Worm (Caenorhabditis elegans) whole organism, L3 larva: ENCODE measurements around the gene zip-9.
A peak's percentile ranks its signal among the peaks of the same experiment; 100 is the strongest.

ENCODE experiments used
- R02D3.7 ChIP-seq: fragments of 150-350 bp; optimal IDR thresholded peaks from 2 replicates; lab custom pipeline; 2014; ENCODE audit warnings: missing biosample characterization, missing genetic modification characterization
- ZK546.5 ChIP-seq: sonication (generic microtip); optimal IDR thresholded peaks from 2 replicates; lab custom pipeline; 2017; ENCODE audit warnings: missing biosample characterization, missing genetic modification characterization
- aly-2 ChIP-seq: fragments of 150-350 bp; optimal IDR thresholded peaks from 2 replicates; lab custom pipeline; 2014; ENCODE audit warnings: missing biosample characterization, missing genetic modification characterization
- ama-1 ChIP-seq: fragments of 150-350 bp; optimal IDR thresholded peaks from 2 replicates; lab custom pipeline; 2018
- ceh-16 ChIP-seq: sonication (generic microtip); optimal IDR thresholded peaks from 2 replicates; lab custom pipeline; 2017; ENCODE audit warnings: missing biosample characterization, missing genetic modification characterization
- ceh-28 ChIP-seq: fragments of 150-350 bp; optimal IDR thresholded peaks from 2 replicates; lab custom pipeline; 2014; ENCODE audit warnings: missing biosample characterization, missing genetic modification reagents, missing genetic modification characterization
- ceh-82 ChIP-seq: fragments of 150-350 bp; optimal IDR thresholded peaks from 2 replicates; lab custom pipeline; 2014; ENCODE audit warnings: missing biosample characterization, missing genetic modification characterization
- ceh-9 ChIP-seq: sonication (generic microtip); optimal IDR thresholded peaks from 2 replicates; lab custom pipeline; 2018; ENCODE audit warnings: missing biosample characterization, missing genetic modification characterization
- daf-12 ChIP-seq: fragments of 150-350 bp; optimal IDR thresholded peaks from 2 replicates; lab custom pipeline; 2014; ENCODE audit warnings: missing biosample characterization, missing genetic modification reagents, missing genetic modification characterization
- egl-27 ChIP-seq: sonication (generic microtip); optimal IDR thresholded peaks from 4 replicates; lab custom pipeline; 2017; ENCODE audit warnings: missing biosample characterization, missing genetic modification reagents, missing genetic modification characterization
- egl-5 ChIP-seq: fragments of 150-350 bp; optimal IDR thresholded peaks from 2 replicates; lab custom pipeline; 2017; ENCODE audit warnings: missing biosample characterization, missing genetic modification reagents, missing genetic modification characterization, inconsistent platforms
- elt-1 ChIP-seq: fragments of 150-350 bp; optimal IDR thresholded peaks from 2 replicates; lab custom pipeline; 2014; ENCODE audit warnings: missing biosample characterization, missing genetic modification characterization
- elt-2 ChIP-seq: sonication (generic microtip); optimal IDR thresholded peaks from 2 replicates; lab custom pipeline; 2016; ENCODE audit warnings: missing genetic modification reagents, mild to moderate bottlenecking, missing genetic modification characterization, missing compliant biosample characterization
- elt-3 ChIP-seq, 3 experiments: fragments of 150-350 bp in 1 of 3; sonication (generic microtip) in 2 of 3; optimal IDR thresholded peaks; 2 replicates in 2 of 3; 4 replicates in 1 of 3; lab custom pipeline; 2014 to 2017; ENCODE audit warnings: missing biosample characterization in 3 of 3, missing genetic modification characterization in 3 of 3
- eor-1 ChIP-seq, 2 experiments: fragments of 150-350 bp; optimal IDR thresholded peaks; 2 replicates each; lab custom pipeline; 2014 to 2018; ENCODE audit warnings: missing biosample characterization in 2 of 2, missing genetic modification characterization in 2 of 2
- fkh-10 ChIP-seq: sonication (generic microtip); optimal IDR thresholded peaks from 2 replicates; lab custom pipeline; 2017; ENCODE audit warnings: missing biosample characterization, missing genetic modification reagents, missing genetic modification characterization
- fkh-2 ChIP-seq: fragments of 150-350 bp; optimal IDR thresholded peaks from 2 replicates; lab custom pipeline; 2014; ENCODE audit warnings: missing biosample characterization, missing genetic modification reagents, missing genetic modification characterization
- fos-1 ChIP-seq: fragments of 150-350 bp; optimal IDR thresholded peaks from 2 replicates; lab custom pipeline; 2014; ENCODE audit warnings: missing biosample characterization, missing genetic modification characterization
- hmg-11 ChIP-seq: sonication (generic microtip); optimal IDR thresholded peaks from 2 replicates; lab custom pipeline; 2016; ENCODE audit warnings: missing genetic modification characterization, missing compliant biosample characterization
- jun-1 ChIP-seq: fragments of 150-350 bp; optimal IDR thresholded peaks from 2 replicates; lab custom pipeline; 2014; ENCODE audit warnings: missing biosample characterization, missing genetic modification reagents, missing genetic modification characterization
- lin-15B ChIP-seq: fragments of 150-350 bp; optimal IDR thresholded peaks from 2 replicates; lab custom pipeline; 2014; ENCODE audit warnings: missing biosample characterization, missing genetic modification characterization
- lin-39 ChIP-seq: fragments of 150-350 bp; optimal IDR thresholded peaks from 2 replicates; lab custom pipeline; 2018; ENCODE audit warnings: missing biosample characterization, missing genetic modification reagents, missing genetic modification characterization
- lsy-12 ChIP-seq: sonication (generic microtip); optimal IDR thresholded peaks from 2 replicates; lab custom pipeline; 2016; ENCODE audit warnings: mild to moderate bottlenecking, missing genetic modification characterization, missing compliant biosample characterization
- mdl-1 ChIP-seq: fragments of 150-350 bp; optimal IDR thresholded peaks from 2 replicates; lab custom pipeline; 2014; ENCODE audit warnings: missing biosample characterization, missing genetic modification characterization
- mml-1 ChIP-seq: fragments of 150-350 bp; sonication (generic microtip); optimal IDR thresholded peaks from 3 replicates; lab custom pipeline; 2014; ENCODE audit warnings: missing biosample characterization, missing genetic modification characterization
- nfya-1 ChIP-seq: sonication (generic microtip); optimal IDR thresholded peaks from 2 replicates; lab custom pipeline; 2017; ENCODE audit warnings: missing genetic modification characterization, mild to moderate bottlenecking, missing compliant biosample characterization, antibody characterized with exemption, moderate library complexity; ENCODE audit not compliant: insufficient read depth
- nhr-11 ChIP-seq: fragments of 150-350 bp; optimal IDR thresholded peaks from 2 replicates; lab custom pipeline; 2014; ENCODE audit warnings: missing biosample characterization, missing genetic modification characterization
- nhr-12 ChIP-seq: fragments of 150-350 bp; optimal IDR thresholded peaks from 2 replicates; lab custom pipeline; 2014; ENCODE audit warnings: missing biosample characterization, missing genetic modification characterization
- nhr-23 ChIP-seq: fragments of 150-350 bp; optimal IDR thresholded peaks from 2 replicates; lab custom pipeline; 2014; ENCODE audit warnings: missing biosample characterization, missing genetic modification reagents, missing genetic modification characterization
- nhr-237 ChIP-seq: fragments of 150-350 bp; optimal IDR thresholded peaks from 2 replicates; lab custom pipeline; 2014; ENCODE audit warnings: missing biosample characterization, missing genetic modification characterization
- nhr-25 ChIP-seq: sonication (generic microtip); optimal IDR thresholded peaks from 2 replicates; lab custom pipeline; 2017; ENCODE audit warnings: missing biosample characterization, missing genetic modification characterization
- nhr-28 ChIP-seq: fragments of 150-350 bp; optimal IDR thresholded peaks from 2 replicates; lab custom pipeline; 2014; ENCODE audit warnings: missing biosample characterization, missing genetic modification characterization
- nhr-43 ChIP-seq: sonication (generic microtip); optimal IDR thresholded peaks from 2 replicates; lab custom pipeline; 2016; ENCODE audit warnings: mild to moderate bottlenecking, missing genetic modification characterization, missing compliant biosample characterization; ENCODE audit not compliant: poor library complexity, severe bottlenecking
- nhr-67 ChIP-seq: fragments of 150-350 bp; optimal IDR thresholded peaks from 2 replicates; lab custom pipeline; 2014; ENCODE audit warnings: missing biosample characterization, missing genetic modification characterization
- nhr-76 ChIP-seq: fragments of 150-350 bp; sonication (generic microtip); optimal IDR thresholded peaks from 5 replicates; lab custom pipeline; 2014; ENCODE audit warnings: missing biosample characterization, missing genetic modification characterization
- nhr-77 ChIP-seq: fragments of 150-350 bp; optimal IDR thresholded peaks from 2 replicates; lab custom pipeline; 2014; ENCODE audit warnings: missing biosample characterization, missing genetic modification characterization
- pha-4 ChIP-seq: fragments of 150-350 bp; optimal IDR thresholded peaks from 2 replicates; lab custom pipeline; 2014; ENCODE audit warnings: missing biosample characterization, missing genetic modification reagents, missing genetic modification characterization
- pqm-1 ChIP-seq: fragments of 150-350 bp; optimal IDR thresholded peaks from 2 replicates; lab custom pipeline; 2017; ENCODE audit warnings: missing biosample characterization, missing genetic modification characterization, inconsistent platforms
- sea-2 ChIP-seq: fragments of 150-350 bp; sonication (generic microtip); optimal IDR thresholded peaks from 4 replicates; lab custom pipeline; 2014; ENCODE audit warnings: missing biosample characterization, missing genetic modification reagents, missing genetic modification characterization
- skn-1 ChIP-seq: fragments of 150-350 bp; optimal IDR thresholded peaks from 2 replicates; lab custom pipeline; 2014; ENCODE audit warnings: missing biosample characterization, missing genetic modification characterization
- snpc-4 ChIP-seq: fragments of 150-350 bp; optimal IDR thresholded peaks from 2 replicates; lab custom pipeline; 2014; ENCODE audit warnings: missing biosample characterization, missing genetic modification characterization
- tbx-2 ChIP-seq: sonication (generic microtip); optimal IDR thresholded peaks from 2 replicates; lab custom pipeline; 2016; ENCODE audit warnings: mild to moderate bottlenecking, missing genetic modification characterization, missing compliant biosample characterization
- unc-39 ChIP-seq: sonication (generic microtip); optimal IDR thresholded peaks from 4 replicates; lab custom pipeline; 2017; ENCODE audit warnings: missing biosample characterization, missing genetic modification characterization
- unc-62 ChIP-seq: fragments of 150-350 bp; sonication (generic microtip); optimal IDR thresholded peaks from 4 replicates; lab custom pipeline; 2014; ENCODE audit warnings: missing biosample characterization, missing genetic modification reagents, missing genetic modification characterization
- zag-1 ChIP-seq: fragments of 150-350 bp; optimal IDR thresholded peaks from 2 replicates; lab custom pipeline; 2014; ENCODE audit warnings: missing biosample characterization, missing genetic modification characterization
- ztf-11 ChIP-seq: fragments of 150-350 bp; optimal IDR thresholded peaks from 2 replicates; lab custom pipeline; 2014; ENCODE audit warnings: missing biosample characterization, missing genetic modification characterization
- ztf-4 ChIP-seq: fragments of 150-350 bp; optimal IDR thresholded peaks from 2 replicates; lab custom pipeline; 2014; ENCODE audit warnings: missing biosample characterization, missing genetic modification characterization

The zip-9 gene

ce11 chrV:10965501-10965900 lies 23.2 kb downstream of the zip-9 start, which contains the start of the genes ctf-4 and eef-1G:
Gene ctf-4 (minus strand): TSS chrV:10965539.
Gene eef-1G (plus strand): TSS chrV:10965719.
- peak; percentile 99 for TF ChIP-seq nhr-25
- TF ChIP-seq nhr-77: peak; percentile 68
- peak; percentile 72 for TF ChIP-seq fos-1 (tag; lab: Kevin White, UChicago)
- peak; percentile 3 for TF ChIP-seq mdl-1 (tag; lab: Kevin White, UChicago)
- no peak for TF ChIP-seq nhr-237 (tag; lab: Kevin White, UChicago)
- no peak for TF ChIP-seq daf-12
- TF ChIP-seq ceh-28: peak; percentile 82
- TF ChIP-seq pqm-1 (tag; lab: Kevin White, UChicago): peak; percentile 94
- TF ChIP-seq eor-1 (tag; optimal IDR thresholded peaks at IDR 0.05; lab: Kevin White, UChicago): no peak
- TF ChIP-seq nhr-12 (tag; lab: Kevin White, UChicago): no peak
- no peak for TF ChIP-seq nhr-28 (tag; lab: Kevin White, UChicago)
- peak; percentile 93 for TF ChIP-seq nhr-43
- TF ChIP-seq pha-4 (tag; lab: Kevin White, UChicago): peak; percentile 99
- no peak for TF ChIP-seq ZK546.5 (tag; lab: Kevin White, UChicago)
- peak; percentile 91 for TF ChIP-seq nhr-11 (tag; lab: Kevin White, UChicago)
- peak; percentile 26 for TF ChIP-seq nhr-76 (tag; lab: Kevin White, UChicago)
- peak; percentile 90 for TF ChIP-seq jun-1 (tag; lab: Kevin White, UChicago)
- TF ChIP-seq nhr-23 (tag; lab: Kevin White, UChicago): peak; percentile 99
- TF ChIP-seq nhr-67 (tag; lab: Kevin White, UChicago): peak; percentile 39
- TF ChIP-seq egl-5: peak; percentile 97
- TF ChIP-seq elt-1 (tag; lab: Kevin White, UChicago): peak; percentile 70
- no peak for TF ChIP-seq mml-1 (tag; lab: Kevin White, UChicago)
- TF ChIP-seq egl-27: peak; percentile 92
- peak; percentile 96 for TF ChIP-seq lin-39 (tag; lab: Kevin White, UChicago)
- peak; percentile 88 for TF ChIP-seq tbx-2 (tag; lab: Kevin White, UChicago)
- TF ChIP-seq ama-1: peak; percentile 61
- no peak for TF ChIP-seq ceh-16
- TF ChIP-seq elt-3 (tag; optimal IDR thresholded peaks at IDR 0.05; lab: Kevin White, UChicago): peak in 1 of 3 experiments; percentile 52
- TF ChIP-seq ceh-82 (tag; lab: Kevin White, UChicago): peak; percentile 80
- peak; percentile 98 for TF ChIP-seq lin-15B
- TF ChIP-seq sea-2 (GFP tag; lab: Kevin White, UChicago): no peak
- TF ChIP-seq R02D3.7 (tag; lab: Kevin White, UChicago): peak; percentile 82
- TF ChIP-seq ztf-11 (tag; lab: Kevin White, UChicago): no peak
- TF ChIP-seq fkh-10: peak; percentile 62
- peak; percentile 93 for TF ChIP-seq snpc-4 (tag; lab: Kevin White, UChicago)
- peak; percentile 71 for TF ChIP-seq ztf-4 (tag; lab: Kevin White, UChicago)
- TF ChIP-seq fkh-2 (tag; lab: Kevin White, UChicago): no peak
- TF ChIP-seq nfya-1 (tag; lab: Kevin White, UChicago): peak; percentile 97
- peak; percentile 93 for TF ChIP-seq lsy-12
- no peak for TF ChIP-seq hmg-11 (tag; lab: Kevin White, UChicago)
- no peak for TF ChIP-seq unc-39 (tag; lab: Kevin White, UChicago)
- peak; percentile 88 for TF ChIP-seq skn-1
- TF ChIP-seq ceh-9: no peak
- TF ChIP-seq zag-1 (tag; lab: Kevin White, UChicago): no peak
- TF ChIP-seq elt-2 (tag; lab: Kevin White, UChicago): peak; percentile 91
- peak; percentile 77 for TF ChIP-seq unc-62 (GFP tag; lab: Kevin White, UChicago)

- no peak for TF ChIP-seq egl-27
- no peak for TF ChIP-seq nhr-67 (tag; lab: Kevin White, UChicago)
- TF ChIP-seq lin-15B: no peak
- TF ChIP-seq aly-2 (tag; lab: Kevin White, UChicago): no peak
- TF ChIP-seq daf-12: no peak
- TF ChIP-seq sea-2 (GFP tag; lab: Kevin White, UChicago): no peak
- TF ChIP-seq nhr-77: no peak
- no peak for TF ChIP-seq egl-5
- no peak for TF ChIP-seq ceh-9
- no peak for TF ChIP-seq nhr-12 (tag; lab: Kevin White, UChicago)
- TF ChIP-seq ceh-28: no peak
- TF ChIP-seq nhr-11 (tag; lab: Kevin White, UChicago): no peak
- TF ChIP-seq elt-3 (tag; optimal IDR thresholded peaks at IDR 0.05; lab: Kevin White, UChicago): no peak
- TF ChIP-seq hmg-11 (tag; lab: Kevin White, UChicago): no peak
- TF ChIP-seq R02D3.7 (tag; lab: Kevin White, UChicago): no peak
- TF ChIP-seq pha-4 (tag; lab: Kevin White, UChicago): no peak
- TF ChIP-seq zag-1 (tag; lab: Kevin White, UChicago): no peak
- no peak for TF ChIP-seq nhr-25
- no peak for TF ChIP-seq unc-39 (tag; lab: Kevin White, UChicago)
- TF ChIP-seq nhr-43: no peak
Observed at ce11 chrV:10966874-10967273, 24.6 kb downstream of the zip-9 start.
